Worm (Caenorhabditis elegans): Measurements from ENCODE around the gene ZK354.2.

DNA sequence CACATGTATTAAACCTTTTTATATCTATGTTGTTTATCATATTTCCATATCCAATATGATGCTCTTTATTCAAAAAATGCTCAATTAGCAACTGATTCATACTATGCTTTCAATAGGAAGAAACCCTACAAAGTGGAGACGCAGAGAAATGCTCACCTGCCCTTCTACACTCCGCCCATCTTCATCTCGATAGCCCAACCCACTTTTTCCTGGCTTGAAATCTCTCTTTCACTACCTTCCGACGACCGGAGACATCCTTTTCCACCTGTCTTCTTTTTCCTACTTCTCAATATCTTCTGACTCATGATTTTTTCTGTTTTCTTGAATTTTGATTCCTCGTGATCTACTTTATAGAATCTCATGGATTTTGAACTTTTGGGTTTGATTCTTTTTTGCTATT is 24.3 kb upstream of the ZK354.2 start:
- TF ChIP-seq lin-39 (tag; optimal IDR thresholded peaks at IDR 0.05) = no peak
- no peak for TF ChIP-seq lin-14 (GFP tag; optimal IDR thresholded peaks at IDR 0.05)
- TF ChIP-seq snpc-4 (tag; optimal IDR thresholded peaks at IDR 0.05) = no peak
- TF ChIP-seq ama-1 (optimal IDR thresholded peaks at IDR 0.05) = no peak
- no peak for TF ChIP-seq jun-1 (tag; optimal IDR thresholded peaks at IDR 0.05)
- no peak for TF ChIP-seq nhr-85 (tag)
